Worm (Caenorhabditis elegans) whole organism, L3 larva: ENCODE results near the gene abhd-5.2.

Source experiments
- aly-2 ChIP-seq: fragments of 150-350 bp; optimal IDR thresholded peaks from 2 replicates; lab custom pipeline; 2014; ENCODE audit warnings: missing biosample characterization, missing genetic modification characterization
- ceh-28 ChIP-seq: fragments of 150-350 bp; optimal IDR thresholded peaks from 2 replicates; lab custom pipeline; 2014; ENCODE audit warnings: missing biosample characterization, missing genetic modification reagents, missing genetic modification characterization
- lin-15B ChIP-seq: fragments of 150-350 bp; optimal IDR thresholded peaks from 2 replicates; lab custom pipeline; 2014; ENCODE audit warnings: missing biosample characterization, missing genetic modification characterization
- lin-39 ChIP-seq: fragments of 150-350 bp; optimal IDR thresholded peaks from 2 replicates; lab custom pipeline; 2018; ENCODE audit warnings: missing biosample characterization, missing genetic modification reagents, missing genetic modification characterization
- mdl-1 ChIP-seq: fragments of 150-350 bp; optimal IDR thresholded peaks from 2 replicates; lab custom pipeline; 2014; ENCODE audit warnings: missing biosample characterization, missing genetic modification characterization
- nhr-11 ChIP-seq: fragments of 150-350 bp; optimal IDR thresholded peaks from 2 replicates; lab custom pipeline; 2014; ENCODE audit warnings: missing biosample characterization, missing genetic modification characterization
- nhr-67 ChIP-seq: fragments of 150-350 bp; optimal IDR thresholded peaks from 2 replicates; lab custom pipeline; 2014; ENCODE audit warnings: missing biosample characterization, missing genetic modification characterization
- nhr-77 ChIP-seq: fragments of 150-350 bp; optimal IDR thresholded peaks from 2 replicates; lab custom pipeline; 2014; ENCODE audit warnings: missing biosample characterization, missing genetic modification characterization
- pha-4 ChIP-seq: fragments of 150-350 bp; optimal IDR thresholded peaks from 2 replicates; lab custom pipeline; 2014; ENCODE audit warnings: missing biosample characterization, missing genetic modification reagents, missing genetic modification characterization
- pqm-1 ChIP-seq: fragments of 150-350 bp; optimal IDR thresholded peaks from 2 replicates; lab custom pipeline; 2017; ENCODE audit warnings: missing biosample characterization, missing genetic modification characterization, inconsistent platforms
- sea-2 ChIP-seq: fragments of 150-350 bp; sonication (generic microtip); optimal IDR thresholded peaks from 4 replicates; lab custom pipeline; 2014; ENCODE audit warnings: missing biosample characterization, missing genetic modification reagents, missing genetic modification characterization
- ztf-11 ChIP-seq: fragments of 150-350 bp; optimal IDR thresholded peaks from 2 replicates; lab custom pipeline; 2014; ENCODE audit warnings: missing biosample characterization, missing genetic modification characterization

DNA sequence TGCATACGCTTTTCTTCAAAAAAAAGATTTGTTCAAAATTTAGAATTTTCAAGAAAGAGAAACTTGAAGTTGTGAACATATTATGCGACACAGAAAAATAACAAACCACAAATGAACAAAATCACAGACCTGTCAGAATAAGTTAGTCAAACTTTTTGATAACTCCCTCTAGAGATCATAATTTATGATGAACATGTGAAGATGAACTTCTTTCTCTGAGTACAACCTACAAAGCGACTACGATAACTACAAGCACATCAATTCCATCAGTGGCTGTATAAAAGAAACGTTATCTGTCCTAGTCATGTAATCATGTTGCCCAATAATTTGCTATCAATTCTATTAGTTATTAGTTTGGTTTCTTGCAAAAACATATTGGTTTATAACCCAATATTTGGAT is 51.3 kb downstream of the abhd-5.2 start, which contains the start of gene ugt-9:
- TF ChIP-seq aly-2 (no peak), nhr-11 (no peak), mdl-1 (tag; lab: Kevin White, UChicago) (no peak), ztf-11 (tag; lab: Kevin White, UChicago) (no peak), nhr-77 (no peak), pha-4 (tag; lab: Kevin White, UChicago) (no peak), lin-15B (no peak), sea-2 (GFP tag; lab: Kevin White, UChicago) (no peak), ceh-28 (tag; lab: Kevin White, UChicago) (no peak), pqm-1 (tag; lab: Kevin White, UChicago) (no peak), lin-39 (no peak), nhr-67 (tag; lab: Kevin White, UChicago) (no peak)
